Worm (Caenorhabditis elegans): Measurements from ENCODE around the gene sph-1.

DNA sequence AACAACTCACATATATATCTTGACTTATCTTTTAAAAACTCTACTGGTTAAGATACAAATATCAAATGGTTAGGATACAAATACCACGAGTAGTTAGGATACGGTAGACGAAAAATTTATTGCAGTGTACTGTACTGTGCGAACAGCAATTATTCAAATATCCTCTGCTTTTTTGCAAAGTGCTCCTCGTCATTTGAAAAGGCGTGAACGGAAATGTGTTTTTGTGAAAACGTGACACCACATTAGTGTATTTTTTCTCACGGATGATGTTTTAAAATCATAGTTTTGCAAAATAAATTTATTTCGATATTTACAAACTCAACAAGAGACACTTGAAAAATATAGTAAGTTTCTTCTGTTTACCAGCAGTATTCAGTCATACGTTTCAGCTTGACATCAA is 14.6 kb downstream of the sph-1 start, which contains the start of gene F42G8.8:
- TF ChIP-seq ama-1 (optimal IDR thresholded peaks at IDR 0.05) (no peak), blmp-1 (tag; optimal IDR thresholded peaks at IDR 0.05) (no peak), sptf-1 (tag; optimal IDR thresholded peaks at IDR 0.05) (no peak)
